Worm (Caenorhabditis elegans) whole organism, midembryonic: Measurements from ENCODE around the gene Y94H6A.10.

Experiments used
- T22C8.4 ChIP-seq: fragments of 200-800 bp; sonication (Bioruptor generic); IDR thresholded peaks from 2 replicates; pipeline ENCODE4 v1.3.6; 2022; ENCODE audit warnings: missing genetic modification characterization, missing compliant biosample characterization
- cog-1 ChIP-seq: sonication (generic microtip); optimal IDR thresholded peaks from 2 replicates; lab custom pipeline; 2016; ENCODE audit warnings: missing genetic modification characterization, missing compliant biosample characterization
- flt-1 ChIP-seq: fragments of 200-800 bp; sonication (Bioruptor generic); IDR thresholded peaks from 2 replicates; pipeline ENCODE4 v1.3.6; 2022; ENCODE audit warnings: missing genetic modification characterization, missing compliant biosample characterization
- klf-2 ChIP-seq: fragments of 200-800 bp; sonication (Bioruptor generic); conservative IDR thresholded peaks from 2 replicates; pipeline ENCODE4 v1.3.6; 2022; ENCODE audit warnings: missing genetic modification reagents, missing genetic modification characterization, missing compliant biosample characterization
- med-1 ChIP-seq: sonication (generic microtip); optimal IDR thresholded peaks from 2 replicates; lab custom pipeline; 2017; ENCODE audit warnings: missing genetic modification characterization, mild to moderate bottlenecking, missing compliant biosample characterization, antibody characterized with exemption, missing genetic modification reagents; ENCODE audit not compliant: insufficient read depth
- ref-1 ChIP-seq: fragments of 200-800 bp; sonication (Bioruptor generic); conservative IDR thresholded peaks from 2 replicates; pipeline ENCODE4 v1.3.6; 2022; ENCODE audit warnings: missing genetic modification reagents, missing genetic modification characterization, missing compliant biosample characterization
- tab-1 ChIP-seq: fragments of 200-800 bp; sonication (Bioruptor generic); IDR thresholded peaks from 2 replicates; pipeline ENCODE4 v1.3.6; 2022; ENCODE audit warnings: missing genetic modification characterization, missing compliant biosample characterization
- ztf-23 ChIP-seq: fragments of 200-800 bp; sonication (Bioruptor generic); IDR thresholded peaks from 2 replicates; pipeline ENCODE4 v1.3.6; 2022; ENCODE audit warnings: missing genetic modification reagents, missing genetic modification characterization, missing compliant biosample characterization
- ztf-29 ChIP-seq: fragments of 200-800 bp; sonication (Bioruptor generic); IDR thresholded peaks from 2 replicates; pipeline ENCODE4 v1.3.6; 2022; ENCODE audit warnings: missing genetic modification reagents, missing genetic modification characterization, missing compliant biosample characterization

Y94H6A.10 gene

DNA sequence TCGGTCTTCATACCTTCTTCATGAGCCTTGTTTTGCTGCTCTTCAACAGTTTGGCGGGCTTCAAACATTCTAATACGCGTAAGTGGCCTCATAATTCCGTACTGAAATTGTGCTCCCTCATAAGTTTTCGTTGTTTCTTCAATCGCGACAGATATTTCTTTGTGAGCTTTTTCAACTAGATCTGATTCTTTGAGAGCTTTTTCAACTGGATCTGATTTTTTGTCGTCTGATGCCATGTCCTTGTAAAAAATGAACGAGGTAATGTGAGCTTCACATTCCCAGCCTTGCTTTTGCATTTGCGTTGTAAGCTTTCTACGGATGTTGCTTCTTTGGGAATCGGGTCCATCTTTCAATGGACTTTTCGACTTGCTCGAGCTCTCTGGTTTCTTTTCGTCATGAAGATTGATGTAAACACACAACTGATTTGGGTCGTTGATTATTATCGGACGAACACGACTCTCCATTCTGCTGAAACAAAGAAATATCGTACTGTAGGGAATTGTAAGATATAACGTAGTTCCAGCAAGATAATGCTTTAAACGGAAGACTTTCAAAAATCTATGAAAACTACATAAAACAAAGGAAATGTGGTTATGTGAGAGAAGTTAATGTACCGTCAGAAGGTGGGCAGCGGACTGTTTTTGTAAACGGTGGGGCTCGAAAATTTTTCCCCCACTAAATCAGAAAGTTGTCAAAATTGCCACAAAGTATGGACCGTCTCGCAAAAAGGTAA lies at the start of gene Y94H6A.10:
Y94H6A.10 (minus strand) TSS at position 464 of the 733 bp plus-strand sequence.
- TF ChIP-seq med-1 (GFP tag; lab: Kevin White, UChicago) (no peak), T22C8.4 (GFP tag; lab: Robert Waterston, UW) (no peak), ref-1 (GFP tag; lab: Robert Waterston, UW) (no peak), ztf-29 (no peak), cog-1 (tag; lab: Kevin White, UChicago) (no peak), tab-1 (GFP tag; lab: Robert Waterston, UW) (no peak), klf-2 (GFP tag; lab: Robert Waterston, UW) (no peak), flt-1 (GFP tag; lab: Robert Waterston, UW) (no peak), ztf-23 (no peak)

DNA sequence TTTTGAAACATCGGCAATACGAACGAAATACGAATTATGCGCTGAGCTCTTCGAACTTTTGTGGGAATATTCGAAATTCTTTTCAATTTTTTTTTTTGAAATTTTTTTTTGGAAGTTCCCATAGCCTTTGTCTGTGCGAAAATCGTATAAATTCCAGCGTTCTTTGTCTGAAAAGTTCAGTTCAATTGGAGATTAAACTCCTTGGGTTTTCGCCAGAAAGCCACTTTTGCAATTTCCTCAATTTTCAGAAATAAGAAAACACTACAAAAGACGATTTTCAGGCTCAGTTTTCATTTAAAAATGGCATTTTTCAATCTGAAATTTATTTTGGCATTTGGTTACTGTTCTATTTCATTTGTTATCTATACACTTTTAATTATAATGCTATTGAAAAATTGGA lies 48.7 kb upstream of the Y94H6A.10 start, which contains the start of gene Y54G2A.38:
Y54G2A.38 (plus strand) TSS at position 301 of the 400 bp plus-strand sequence.
- TF ChIP-seq ztf-23 (no peak), ztf-29 (no peak), ref-1 (GFP tag; lab: Robert Waterston, UW) (no peak), klf-2 (GFP tag; lab: Robert Waterston, UW) (no peak), flt-1 (GFP tag; lab: Robert Waterston, UW) (no peak), tab-1 (GFP tag; lab: Robert Waterston, UW) (no peak), cog-1 (tag; lab: Kevin White, UChicago) (no peak)

DNA sequence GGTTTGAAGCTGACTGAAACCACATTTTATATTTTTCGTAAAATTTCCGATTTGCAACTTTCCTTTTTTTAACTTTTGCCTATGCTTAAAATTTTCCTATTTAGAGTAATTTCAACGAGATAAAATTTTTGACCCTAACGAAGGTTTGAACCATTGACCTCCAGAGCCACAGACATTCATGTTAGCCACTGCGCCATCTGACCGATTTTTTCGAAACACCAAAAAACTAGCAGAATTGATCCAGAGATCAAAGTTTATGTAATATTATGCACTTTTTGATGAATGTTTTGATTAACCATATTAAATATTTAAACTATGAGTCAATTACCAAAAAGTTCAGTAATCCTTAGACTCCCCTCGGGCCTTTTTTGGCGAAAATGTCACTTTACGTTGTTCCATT lies 47.6 kb upstream of the Y94H6A.10 start:
- TF ChIP-seq tab-1 (GFP tag; lab: Robert Waterston, UW): no peak
- TF ChIP-seq cog-1 (tag; lab: Kevin White, UChicago): no peak
- TF ChIP-seq ztf-29: no peak
- no peak for TF ChIP-seq klf-2 (GFP tag; lab: Robert Waterston, UW)
- TF ChIP-seq flt-1 (GFP tag; lab: Robert Waterston, UW): no peak
- TF ChIP-seq T22C8.4 (GFP tag; lab: Robert Waterston, UW): no peak
- TF ChIP-seq med-1 (GFP tag; lab: Kevin White, UChicago): no peak
- TF ChIP-seq ref-1 (GFP tag; lab: Robert Waterston, UW): no peak
- no peak for TF ChIP-seq ztf-23

DNA sequence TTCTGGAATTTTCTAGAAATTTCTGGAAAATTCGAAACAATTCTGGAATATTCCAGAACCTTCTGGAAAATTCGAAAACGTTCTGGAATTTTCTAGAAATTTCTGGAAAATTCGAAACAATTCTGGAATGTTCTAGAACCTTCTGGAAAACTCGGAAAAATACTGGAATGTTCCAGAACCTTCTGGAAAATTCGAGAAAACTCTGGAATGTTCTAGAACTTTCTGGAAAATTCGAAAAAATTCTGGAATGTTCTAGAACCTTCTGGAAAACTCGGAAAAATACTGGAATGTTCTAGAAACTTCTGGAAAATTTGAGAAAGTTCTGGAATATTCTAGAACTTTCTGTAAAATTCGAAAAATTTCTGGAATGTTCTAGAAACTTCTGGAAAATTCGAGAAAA lies 45.6 kb upstream of the Y94H6A.10 start:
- TF ChIP-seq flt-1 (GFP tag; lab: Robert Waterston, UW): peak; percentile 71

DNA sequence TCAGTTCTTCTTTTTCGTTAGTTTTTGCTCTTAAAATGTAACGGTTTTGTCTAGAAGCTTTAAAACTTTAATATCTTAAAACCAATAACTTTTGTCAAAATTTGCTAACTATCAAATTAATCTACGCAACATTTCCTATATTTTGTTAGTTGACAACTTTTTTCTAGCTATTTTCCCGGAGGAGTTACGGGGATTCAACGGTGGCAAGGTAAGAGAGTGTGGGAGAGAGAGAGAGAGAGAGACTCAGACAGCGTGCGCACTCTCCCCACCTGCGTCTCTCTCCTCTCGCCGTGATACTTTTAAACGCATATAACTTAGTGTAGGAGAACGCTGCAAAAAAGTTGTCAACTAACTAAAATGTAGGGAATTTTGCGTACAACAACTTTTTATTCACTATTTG lies 43.1 kb upstream of the Y94H6A.10 start:
- no peak for TF ChIP-seq T22C8.4 (GFP tag; lab: Robert Waterston, UW)
- no peak for TF ChIP-seq ztf-23
- no peak for TF ChIP-seq flt-1 (GFP tag; lab: Robert Waterston, UW)
- TF ChIP-seq ref-1 (GFP tag; lab: Robert Waterston, UW): no peak
- no peak for TF ChIP-seq klf-2 (GFP tag; lab: Robert Waterston, UW)
- no peak for TF ChIP-seq ztf-29
- TF ChIP-seq tab-1 (GFP tag; lab: Robert Waterston, UW): no peak
- TF ChIP-seq cog-1 (tag; lab: Kevin White, UChicago): no peak

DNA sequence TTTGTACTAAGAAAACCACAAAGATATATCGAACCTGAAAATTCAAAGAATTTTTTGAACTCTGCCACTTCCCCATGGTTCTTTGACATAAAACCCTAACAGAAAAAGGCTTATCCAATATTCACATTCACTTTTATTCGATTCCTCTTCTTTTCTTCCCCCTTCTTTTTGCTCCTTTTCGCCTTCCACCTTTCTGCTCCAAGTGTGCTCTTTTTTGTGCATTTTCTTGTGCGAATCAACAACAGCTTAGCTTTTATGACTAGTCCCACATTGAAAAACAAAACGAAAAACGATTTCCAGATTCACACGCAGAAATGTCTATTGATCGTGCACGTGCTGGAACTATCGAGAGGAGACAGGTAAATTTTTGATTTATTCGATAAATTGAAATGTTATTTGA lies 41.1 kb upstream of the Y94H6A.10 start, which contains the start of gene Y54G2A.41:
Y54G2A.41 (plus strand) TSS at position 301 of the 400 bp plus-strand sequence.
- TF ChIP-seq med-1 (GFP tag; lab: Kevin White, UChicago) (no peak), klf-2 (GFP tag; lab: Robert Waterston, UW) (no peak), ztf-23 (no peak), flt-1 (GFP tag; lab: Robert Waterston, UW) (no peak), cog-1 (tag; lab: Kevin White, UChicago) (no peak), T22C8.4 (GFP tag; lab: Robert Waterston, UW) (no peak), ztf-29 (no peak), tab-1 (GFP tag; lab: Robert Waterston, UW) (no peak), ref-1 (GFP tag; lab: Robert Waterston, UW) (no peak)

DNA sequence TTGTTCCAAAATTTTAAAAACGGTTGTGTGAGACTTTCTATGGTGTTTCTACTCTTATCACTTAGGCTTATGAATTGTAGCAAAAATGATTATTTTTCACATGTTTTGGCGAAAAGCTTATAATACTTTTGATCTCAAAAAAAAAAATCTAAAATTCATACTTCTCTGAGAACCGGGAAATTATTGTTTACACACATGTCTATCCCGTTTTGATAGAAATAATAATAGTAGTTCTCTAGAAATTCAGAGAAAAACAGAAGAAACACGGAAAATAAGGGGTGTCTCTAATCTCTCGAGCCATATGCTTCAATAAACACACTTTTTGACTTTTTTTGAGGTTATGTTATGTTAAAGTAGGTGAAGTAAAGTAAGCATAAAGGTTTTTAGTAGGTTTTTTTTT lies 40.1 kb upstream of the Y94H6A.10 start:
- TF ChIP-seq ztf-29 (no peak), med-1 (GFP tag; lab: Kevin White, UChicago) (no peak), klf-2 (GFP tag; lab: Robert Waterston, UW) (no peak)

DNA sequence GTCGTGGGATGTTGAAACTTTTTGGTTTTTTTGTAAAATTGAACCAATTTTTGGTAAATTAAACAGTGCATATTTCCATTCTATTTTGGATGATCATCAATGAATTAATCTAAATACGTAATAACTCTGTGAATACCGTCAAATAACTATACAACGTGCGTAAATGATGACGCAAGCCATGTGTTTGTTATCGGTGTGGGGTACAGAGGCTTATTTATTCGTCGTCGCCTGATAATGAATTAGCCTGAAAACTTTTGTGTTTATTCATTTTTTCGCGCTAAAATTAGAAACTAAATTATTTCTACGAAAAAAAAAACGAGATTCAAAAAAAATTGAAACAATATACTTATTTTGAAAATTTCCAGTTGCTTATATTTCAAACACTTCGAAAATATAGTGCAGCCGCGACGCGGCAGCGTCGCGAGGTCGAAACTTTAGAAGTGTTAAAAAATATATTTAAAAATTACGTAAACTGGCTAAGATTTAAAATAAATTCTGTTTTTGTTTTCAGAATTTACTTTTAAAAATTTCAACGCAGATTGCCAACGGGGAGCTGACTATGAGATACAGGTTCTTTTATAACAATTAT lies 38.5 kb upstream of the Y94H6A.10 start:
- TF ChIP-seq tab-1 (GFP tag; lab: Robert Waterston, UW) (no peak), med-1 (GFP tag; lab: Kevin White, UChicago) (no peak), T22C8.4 (GFP tag; lab: Robert Waterston, UW) (no peak)

DNA sequence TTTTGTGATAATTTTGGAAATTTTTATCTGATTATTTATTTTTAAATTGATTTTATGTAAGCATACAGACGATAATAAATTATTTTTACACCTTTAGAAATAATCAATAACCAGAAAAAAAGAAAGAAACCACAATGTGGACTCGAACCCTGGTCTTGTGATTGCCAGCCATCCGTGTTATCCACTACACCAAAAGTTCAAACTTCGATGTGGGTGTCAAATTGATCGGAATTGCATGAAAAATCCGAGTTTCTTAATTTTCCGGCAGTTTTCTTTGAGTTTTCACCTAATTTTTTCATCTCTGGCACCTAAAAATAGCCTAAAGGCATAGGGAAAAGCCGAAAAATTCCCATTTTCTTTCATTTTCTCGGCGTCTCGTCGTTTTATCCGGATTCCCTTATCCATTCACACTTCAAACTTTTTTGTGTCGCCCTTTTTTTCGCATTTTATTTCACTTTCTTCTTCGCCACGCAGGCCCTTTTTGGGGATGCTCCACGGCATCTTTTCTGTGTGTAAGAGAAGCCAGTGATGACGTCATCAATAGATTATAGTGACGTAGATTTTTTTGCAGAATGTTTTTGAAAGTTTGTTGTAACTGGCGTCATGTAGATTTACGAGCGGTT lies 37.0 kb upstream of the Y94H6A.10 start:
- TF ChIP-seq ref-1 (GFP tag; lab: Robert Waterston, UW) (no peak), cog-1 (tag; lab: Kevin White, UChicago) (no peak), flt-1 (GFP tag; lab: Robert Waterston, UW) (no peak), tab-1 (GFP tag; lab: Robert Waterston, UW) (no peak), klf-2 (GFP tag; lab: Robert Waterston, UW) (no peak), T22C8.4 (GFP tag; lab: Robert Waterston, UW) (no peak), med-1 (GFP tag; lab: Kevin White, UChicago) (no peak), ztf-23 (no peak), ztf-29 (no peak)
